Fruit fly (Drosophila melanogaster) whole organism, embryonic: Measurements from ENCODE around the gene ara.

Source experiments
- Ada2b ChIP-seq: fragments of 200-800 bp; sonication (Bioruptor generic); IDR thresholded peaks from 2 replicates; pipeline ENCODE4 v1.3.6; 2022; ENCODE audit warnings: missing biosample characterization, missing genetic modification characterization
- Bdp1 ChIP-seq: fragments of 200-800 bp; sonication (Bioruptor generic); optimal IDR thresholded peaks from 3 replicates; lab custom pipeline; 2016; ENCODE audit warnings: missing biosample characterization, missing genetic modification characterization
- Bgb ChIP-seq: fragments of 200-800 bp; sonication (Bioruptor generic); IDR thresholded peaks from 2 replicates; pipeline ENCODE4 v1.3.6; 2022; ENCODE audit warnings: missing biosample characterization, missing genetic modification characterization; ENCODE audit not compliant: partially characterized antibody
- CG1024 ChIP-seq: fragments of 200-800 bp; sonication (Bioruptor generic); IDR thresholded peaks from 2 replicates; pipeline ENCODE4 v1.3.6; 2022; ENCODE audit warnings: missing biosample characterization, missing genetic modification characterization
- CG10321 ChIP-seq: fragments of 200-800 bp; sonication (Bioruptor generic); IDR thresholded peaks from 2 replicates; pipeline ENCODE4 v1.3.6; 2022; ENCODE audit warnings: missing biosample characterization, missing genetic modification characterization
- CG11398 ChIP-seq: fragments of 200-800 bp; sonication (Bioruptor generic); optimal IDR thresholded peaks from 2 replicates; lab custom pipeline; 2016; ENCODE audit warnings: missing biosample characterization, missing genetic modification characterization
- CG11560 ChIP-seq: fragments of 200-800 bp; sonication (Bioruptor generic); IDR thresholded peaks from 3 replicates; pipeline ENCODE4 v1.3.6; 2022; ENCODE audit warnings: missing biosample characterization, missing genetic modification characterization
- CG13123 ChIP-seq: fragments of 200-800 bp; sonication (Bioruptor generic); optimal IDR thresholded peaks from 2 replicates; lab custom pipeline; 2016; ENCODE audit warnings: missing biosample characterization, missing genetic modification characterization
- CG13424 ChIP-seq: fragments of 200-800 bp; sonication (Bioruptor generic); optimal IDR thresholded peaks from 2 replicates; lab custom pipeline; 2019; ENCODE audit warnings: missing biosample characterization, mild to moderate bottlenecking, missing genetic modification characterization, moderate library complexity
- CG15011 ChIP-seq: fragments of 200-800 bp; sonication (Bioruptor generic); optimal IDR thresholded peaks from 3 replicates; lab custom pipeline; 2018; ENCODE audit warnings: missing biosample characterization, mild to moderate bottlenecking, missing genetic modification characterization
- CG15269 ChIP-seq: fragments of 200-800 bp; sonication (Bioruptor generic); optimal IDR thresholded peaks from 2 replicates; lab custom pipeline; 2018; ENCODE audit warnings: missing biosample characterization, mild to moderate bottlenecking, missing genetic modification characterization, moderate library complexity
- CG15514 ChIP-seq: fragments of 200-800 bp; sonication (Bioruptor generic); optimal IDR thresholded peaks from 3 replicates; lab custom pipeline; 2017; ENCODE audit warnings: missing biosample characterization, missing genetic modification characterization, mild to moderate bottlenecking, moderate library complexity, missing genetic modification reagents
- CG17361 ChIP-seq: fragments of 200-800 bp; sonication (Bioruptor generic); IDR thresholded peaks from 3 replicates; pipeline ENCODE4 v1.3.6; 2022; ENCODE audit warnings: missing biosample characterization, missing genetic modification characterization
- CG31388 ChIP-seq: fragments of 200-800 bp; sonication (Bioruptor generic); optimal IDR thresholded peaks from 2 replicates; lab custom pipeline; 2016; ENCODE audit warnings: missing biosample characterization, missing genetic modification characterization
- CG3281 ChIP-seq: fragments of 200-800 bp; sonication (Bioruptor generic); optimal IDR thresholded peaks from 3 replicates; lab custom pipeline; 2017; ENCODE audit warnings: missing biosample characterization, mild to moderate bottlenecking, missing genetic modification characterization
- CG4404 ChIP-seq: fragments of 200-800 bp; sonication (Bioruptor generic); IDR thresholded peaks from 2 replicates; pipeline ENCODE4 v1.3.6; 2022; ENCODE audit warnings: missing biosample characterization, missing genetic modification characterization
- CG4424 ChIP-seq: fragments of 200-800 bp; sonication (Bioruptor generic); optimal IDR thresholded peaks from 3 replicates; lab custom pipeline; 2016; ENCODE audit warnings: missing biosample characterization, missing genetic modification characterization
- CG7839 ChIP-seq: fragments of 200-800 bp; sonication (Bioruptor generic); optimal IDR thresholded peaks from 3 replicates; lab custom pipeline; 2018; ENCODE audit warnings: missing biosample characterization, mild to moderate bottlenecking, missing genetic modification characterization, moderate library complexity
- Doc3 ChIP-seq: fragments of 200-800 bp; sonication (Bioruptor generic); IDR thresholded peaks from 3 replicates; pipeline ENCODE4 v1.3.6; 2022; ENCODE audit warnings: missing biosample characterization, missing genetic modification characterization; ENCODE audit not compliant: partially characterized antibody
- Eip74EF ChIP-seq, 2 experiments: fragments of 200-800 bp in 1 of 2; fragments of >200 bp in 1 of 2; sonication (Bioruptor generic) in 1 of 2; optimal IDR thresholded peaks; 2 replicates each; lab custom pipeline; 2017 to 2019; ENCODE audit warnings: missing biosample characterization in 2 of 2, missing genetic modification characterization in 2 of 2, mild to moderate bottlenecking in 1 of 2, moderate library complexity in 1 of 2
- H2.0 ChIP-seq: fragments of 200-800 bp; sonication (Bioruptor generic); IDR thresholded peaks from 2 replicates; pipeline ENCODE4 v1.3.6; 2022; ENCODE audit warnings: missing biosample characterization, missing genetic modification characterization
- HLH3B ChIP-seq: fragments of 200-800 bp; sonication (Bioruptor generic); IDR thresholded peaks from 2 replicates; pipeline ENCODE4 v1.3.6; 2022; ENCODE audit warnings: missing biosample characterization, missing genetic modification characterization
- HLH4C ChIP-seq: fragments of 200-800 bp; sonication (Bioruptor generic); IDR thresholded peaks from 3 replicates; pipeline ENCODE4 v1.3.6; 2022; ENCODE audit warnings: missing biosample characterization, missing genetic modification characterization; ENCODE audit not compliant: partially characterized antibody
- HLHmδ ChIP-seq: fragments of 200-800 bp; sonication (Bioruptor generic); optimal IDR thresholded peaks from 2 replicates; lab custom pipeline; 2018; ENCODE audit warnings: missing biosample characterization, mild to moderate bottlenecking, missing genetic modification characterization, moderate library complexity
- Hey ChIP-seq: fragments of 200-800 bp; sonication (Bioruptor generic); optimal IDR thresholded peaks from 3 replicates; lab custom pipeline; 2018; ENCODE audit warnings: missing biosample characterization, mild to moderate bottlenecking, missing genetic modification characterization
- Lim3 ChIP-seq: fragments of 200-800 bp; sonication (Bioruptor generic); IDR thresholded peaks from 2 replicates; pipeline ENCODE4 v1.3.6; 2022; ENCODE audit warnings: missing biosample characterization, missing genetic modification characterization
- Max ChIP-seq: fragments of 200-800 bp; sonication (Bioruptor generic); optimal IDR thresholded peaks from 2 replicates; lab custom pipeline; 2016; ENCODE audit warnings: missing biosample characterization, mild to moderate bottlenecking, missing genetic modification characterization
- Neu2 ChIP-seq: fragments of 200-800 bp; sonication (Bioruptor generic); optimal IDR thresholded peaks from 3 replicates; lab custom pipeline; 2016; ENCODE audit warnings: missing biosample characterization, missing genetic modification characterization, borderline replicate concordance
- Nf-YC ChIP-seq: fragments of 200-800 bp; optimal IDR thresholded peaks from 3 replicates; lab custom pipeline; 2019; ENCODE audit warnings: missing biosample characterization, mild to moderate bottlenecking, missing genetic modification characterization, moderate library complexity
- Oli ChIP-seq: fragments of 200-800 bp; sonication (Bioruptor generic); optimal IDR thresholded peaks from 2 replicates; lab custom pipeline; 2018; ENCODE audit warnings: missing biosample characterization, mild to moderate bottlenecking, missing genetic modification characterization, moderate library complexity
- Ptx1 ChIP-seq: fragments of 200-800 bp; sonication (Bioruptor generic); IDR thresholded peaks from 2 replicates; pipeline ENCODE4 v1.3.6; 2022; ENCODE audit warnings: missing biosample characterization, missing genetic modification characterization
- Sox102F ChIP-seq: fragments of 200-800 bp; sonication (Bioruptor generic); optimal IDR thresholded peaks from 2 replicates; lab custom pipeline; 2018; ENCODE audit warnings: missing biosample characterization, mild to moderate bottlenecking, missing genetic modification characterization, moderate library complexity
- al ChIP-seq: fragments of 200-800 bp; sonication (Bioruptor generic); IDR thresholded peaks from 2 replicates; pipeline ENCODE4 v1.3.6; 2022; ENCODE audit warnings: missing biosample characterization, missing genetic modification characterization
- bab2 ChIP-seq: fragments of 200-800 bp; sonication (Bioruptor generic); optimal IDR thresholded peaks from 2 replicates; lab custom pipeline; 2016; ENCODE audit warnings: missing biosample characterization, missing genetic modification characterization
- bigmax ChIP-seq: fragments of 200-800 bp; sonication (Bioruptor generic); optimal IDR thresholded peaks from 2 replicates; lab custom pipeline; 2018; ENCODE audit warnings: missing biosample characterization, mild to moderate bottlenecking, missing genetic modification characterization
- cwo ChIP-seq: fragments of 200-800 bp; sonication (Bioruptor generic); optimal IDR thresholded peaks from 3 replicates; lab custom pipeline; 2017; ENCODE audit warnings: missing biosample characterization, missing genetic modification characterization, mild to moderate bottlenecking, moderate library complexity, missing genetic modification reagents
- gsb ChIP-seq: fragments of 200-800 bp; sonication (Bioruptor generic); IDR thresholded peaks from 2 replicates; pipeline ENCODE4 v1.3.6; 2022; ENCODE audit warnings: missing biosample characterization, missing genetic modification characterization
- h ChIP-seq: fragments of >200 bp; optimal IDR thresholded peaks from 2 replicates; lab custom pipeline; 2017
- hth ChIP-seq: fragments of >200 bp; optimal IDR thresholded peaks from 2 replicates; lab custom pipeline; 2017; ENCODE audit warnings: inconsistent platforms
- nerfin-1 ChIP-seq: fragments of 200-800 bp; sonication (Bioruptor generic); optimal IDR thresholded peaks from 3 replicates; lab custom pipeline; 2019; ENCODE audit warnings: missing biosample characterization, mild to moderate bottlenecking, missing genetic modification characterization, moderate library complexity
- sens ChIP-seq: fragments of 200-800 bp; sonication (Bioruptor generic); peaks from one replicate; lab custom pipeline; 2016; ENCODE audit warnings: missing biosample characterization, missing genetic modification characterization
- sens-2 ChIP-seq: fragments of 200-800 bp; sonication (Bioruptor generic); IDR thresholded peaks from 2 replicates; pipeline ENCODE4 v1.3.6; 2022; ENCODE audit warnings: missing biosample characterization, missing genetic modification characterization
- sim ChIP-seq: fragments of 200-800 bp; sonication (Bioruptor generic); IDR thresholded peaks from 2 replicates; pipeline ENCODE4 v1.3.6; 2022; ENCODE audit warnings: missing biosample characterization, missing genetic modification characterization
- tll ChIP-seq, 2 experiments: fragments of 200-800 bp in 1 of 2; fragments of >200 bp in 1 of 2; sonication (Bioruptor generic) in 1 of 2; optimal IDR thresholded peaks; 2 replicates each; lab custom pipeline; 2017 to 2019; ENCODE audit warnings: missing biosample characterization in 2 of 2, missing genetic modification characterization in 2 of 2, mild to moderate bottlenecking in 1 of 2, moderate library complexity in 1 of 2
- unc-4 ChIP-seq: fragments of 200-800 bp; sonication (Bioruptor generic); IDR thresholded peaks from 2 replicates; pipeline ENCODE4 v1.3.6; 2022; ENCODE audit warnings: missing biosample characterization, missing genetic modification characterization; ENCODE audit not compliant: partially characterized antibody
- vfl ChIP-seq: fragments of 200-800 bp; sonication (Bioruptor generic); optimal IDR thresholded peaks from 2 replicates; lab custom pipeline; 2016; ENCODE audit warnings: missing biosample characterization, missing genetic modification characterization
- vnd ChIP-seq: fragments of 200-800 bp; sonication (Bioruptor generic); IDR thresholded peaks from 3 replicates; pipeline ENCODE4 v1.3.6; 2022; ENCODE audit warnings: missing biosample characterization, missing genetic modification characterization; ENCODE audit not compliant: partially characterized antibody
- z ChIP-seq: fragments of 200-800 bp; sonication (Bioruptor generic); IDR thresholded peaks from 3 replicates; pipeline ENCODE4 v1.3.6; 2022; ENCODE audit warnings: missing biosample characterization, missing genetic modification characterization

The ara gene

dm6 chr3L:12642339-12642895 is 61.9 kb downstream of the ara start (continued):
- TF ChIP-seq CG7839 (tag; lab: Kevin White, UChicago) (no peak), CG15269 (tag; lab: Kevin White, UChicago) (no peak), CG4424 (GFP tag; lab: Kevin White, UChicago) (no peak), gsb (GFP tag; lab: Robert Waterston, UW) (no peak), Eip74EF (GFP tag; optimal IDR thresholded peaks at IDR 0.05; lab: Kevin White, UChicago) (no peak), CG3281 (GFP tag; lab: Kevin White, UChicago) (no peak), HLH3B (GFP tag; lab: Robert Waterston, UW) (no peak), Neu2 (GFP tag; lab: Kevin White, UChicago) (no peak), nerfin-1 (peak; percentile 48), Bdp1 (GFP tag; lab: Kevin White, UChicago) (no peak), CG13424 (no peak), Max (no peak), CG11560 (tag; lab: Robert Waterston, UW) (no peak), H2.0 (GFP tag; lab: Robert Waterston, UW) (no peak), HLH4C (GFP tag; lab: Robert Waterston, UW) (no peak), CG4404 (no peak), tll (GFP tag; optimal IDR thresholded peaks at IDR 0.05; lab: Kevin White, UChicago) (peak in 1 of 2 experiments; percentile 91), CG11398 (no peak), vnd (GFP tag; lab: Robert Waterston, UW) (no peak), Hey (tag; lab: Kevin White, UChicago) (peak; percentile 79), Doc3 (no peak), CG10321 (GFP tag; lab: Robert Waterston, UW) (no peak), Oli (tag; lab: Kevin White, UChicago) (no peak)

dm6 chr3L:12643820-12644744 is 63.6 kb downstream of the ara start:
- TF ChIP-seq Ptx1 (no peak), bab2 (GFP tag; lab: Kevin White, UChicago) (no peak), Bgb (GFP tag; lab: Robert Waterston, UW) (no peak), Max (no peak), Ada2b (GFP tag; lab: Robert Waterston, UW) (no peak), bigmax (GFP tag; lab: Kevin White, UChicago) (no peak), al (GFP tag; lab: Robert Waterston, UW) (no peak), vfl (GFP tag; lab: Kevin White, UChicago) (no peak), sens-2 (GFP tag; lab: Robert Waterston, UW) (no peak), CG17361 (GFP tag; lab: Robert Waterston, UW) (peak; percentile 82), h (no peak), CG1024 (GFP tag; lab: Robert Waterston, UW) (no peak), CG13123 (GFP tag; lab: Kevin White, UChicago) (no peak), cwo (no peak), Lim3 (no peak), sim (no peak), Nf-YC (tag; lab: Kevin White, UChicago) (peak; percentile 48), CG15011 (GFP tag; lab: Kevin White, UChicago) (no peak), HLH4C (GFP tag; lab: Robert Waterston, UW) (no peak), z (GFP tag; lab: Robert Waterston, UW) (no peak), Sox102F (GFP tag; lab: Kevin White, UChicago) (peak; percentile 66), hth (lab: Kevin White, UChicago) (no peak), HLHmδ (GFP tag; lab: Kevin White, UChicago) (no peak), unc-4 (GFP tag; lab: Robert Waterston, UW) (no peak), CG31388 (no peak), CG15514 (GFP tag; lab: Kevin White, UChicago) (no peak), sens (GFP tag; lab: Kevin White, UChicago) (no peak)
